Fruit fly (Drosophila melanogaster) whole organism, embryonic: ENCODE results near the gene Sws1.
A peak's percentile ranks its signal among the peaks of the same experiment; 100 is the strongest.

Experiments used
- BEAF-32 ChIP-seq: fragments of 200-800 bp; sonication (Bioruptor generic); optimal IDR thresholded peaks from 3 replicates; lab custom pipeline; 2017; ENCODE audit warnings: missing biosample characterization, missing genetic modification characterization, mild to moderate bottlenecking, moderate library complexity, missing genetic modification reagents
- Bgb ChIP-seq: fragments of 200-800 bp; sonication (Bioruptor generic); IDR thresholded peaks from 2 replicates; pipeline ENCODE4 v1.3.6; 2022; ENCODE audit warnings: missing biosample characterization, missing genetic modification characterization; ENCODE audit not compliant: partially characterized antibody
- CG10267 ChIP-seq: fragments of 200-800 bp; sonication (Bioruptor generic); optimal IDR thresholded peaks from 2 replicates; lab custom pipeline; 2018; ENCODE audit warnings: missing biosample characterization, mild to moderate bottlenecking, missing genetic modification characterization, moderate library complexity
- CG10543 ChIP-seq: fragments of 200-800 bp; sonication (Bioruptor generic); optimal IDR thresholded peaks from 3 replicates; lab custom pipeline; 2017; ENCODE audit warnings: missing biosample characterization, mild to moderate bottlenecking, missing genetic modification characterization, moderate library complexity
- CG13287 ChIP-seq: fragments of 200-800 bp; sonication (Bioruptor generic); IDR thresholded peaks from 2 replicates; pipeline ENCODE4 v1.3.6; 2022; ENCODE audit warnings: missing biosample characterization, missing genetic modification characterization; ENCODE audit not compliant: partially characterized antibody
- CG14710 ChIP-seq: fragments of 200-800 bp; sonication (Bioruptor generic); optimal IDR thresholded peaks from 3 replicates; lab custom pipeline; 2019; ENCODE audit warnings: missing biosample characterization, mild to moderate bottlenecking, missing genetic modification characterization, moderate library complexity
- CG15269 ChIP-seq: fragments of 200-800 bp; sonication (Bioruptor generic); optimal IDR thresholded peaks from 2 replicates; lab custom pipeline; 2018; ENCODE audit warnings: missing biosample characterization, mild to moderate bottlenecking, missing genetic modification characterization, moderate library complexity
- CG15514 ChIP-seq: fragments of 200-800 bp; sonication (Bioruptor generic); optimal IDR thresholded peaks from 3 replicates; lab custom pipeline; 2017; ENCODE audit warnings: missing biosample characterization, missing genetic modification characterization, mild to moderate bottlenecking, moderate library complexity, missing genetic modification reagents
- CG1603 ChIP-seq: fragments of 200-800 bp; sonication (Bioruptor generic); optimal IDR thresholded peaks from 2 replicates; lab custom pipeline; 2019; ENCODE audit warnings: missing biosample characterization, mild to moderate bottlenecking, missing genetic modification characterization, moderate library complexity
- CG2116 ChIP-seq: fragments of 200-800 bp; sonication (Bioruptor generic); optimal IDR thresholded peaks from 3 replicates; lab custom pipeline; 2018; ENCODE audit warnings: missing biosample characterization, mild to moderate bottlenecking, missing genetic modification characterization
- CG2875 ChIP-seq: fragments of 200-800 bp; sonication (Bioruptor generic); optimal IDR thresholded peaks from 2 replicates; lab custom pipeline; 2017; ENCODE audit warnings: missing biosample characterization, mild to moderate bottlenecking, missing genetic modification characterization, missing genetic modification reagents
- CG30020 ChIP-seq: fragments of 200-800 bp; optimal IDR thresholded peaks from 2 replicates; lab custom pipeline; 2019; ENCODE audit warnings: missing biosample characterization, mild to moderate bottlenecking, missing genetic modification characterization, moderate library complexity
- CG3847 ChIP-seq: fragments of 200-800 bp; sonication (Bioruptor generic); IDR thresholded peaks from 2 replicates; pipeline ENCODE4 v1.3.6; 2022; ENCODE audit warnings: missing biosample characterization, missing genetic modification characterization
- CG7928 ChIP-seq: fragments of 200-800 bp; sonication (Bioruptor generic); optimal IDR thresholded peaks from 2 replicates; lab custom pipeline; 2017; ENCODE audit warnings: missing biosample characterization, mild to moderate bottlenecking, missing genetic modification characterization
- CG9797 ChIP-seq: fragments of 200-800 bp; sonication (Bioruptor generic); optimal IDR thresholded peaks from 3 replicates; lab custom pipeline; 2018; ENCODE audit warnings: missing biosample characterization, mild to moderate bottlenecking, missing genetic modification characterization
- CTCF ChIP-seq: fragments of 200-800 bp; sonication (Bioruptor generic); optimal IDR thresholded peaks from 2 replicates; lab custom pipeline; 2017; ENCODE audit warnings: missing biosample characterization, mild to moderate bottlenecking, missing genetic modification characterization, moderate library complexity
- CoRest ChIP-seq: fragments of 200-800 bp; sonication (Bioruptor generic); optimal IDR thresholded peaks from 3 replicates; lab custom pipeline; 2018; ENCODE audit warnings: missing biosample characterization, mild to moderate bottlenecking, missing genetic modification characterization, moderate library complexity
- Dp ChIP-seq: fragments of 200-800 bp; sonication (Bioruptor generic); optimal IDR thresholded peaks from 2 replicates; lab custom pipeline; 2018; ENCODE audit warnings: missing biosample characterization, mild to moderate bottlenecking, missing genetic modification characterization, moderate library complexity
- Dref ChIP-seq: fragments of 200-800 bp; sonication (Bioruptor generic); IDR thresholded peaks from 2 replicates; pipeline ENCODE4 v1.3.6; 2022; ENCODE audit warnings: missing biosample characterization, missing genetic modification characterization
- E2f2 ChIP-seq: fragments of 200-800 bp; sonication (Bioruptor generic); IDR thresholded peaks from 2 replicates; pipeline ENCODE4 v1.3.6; 2022; ENCODE audit warnings: missing biosample characterization, missing genetic modification characterization
- Elba2 ChIP-seq: fragments of 200-800 bp; sonication (Bioruptor generic); optimal IDR thresholded peaks from 3 replicates; lab custom pipeline; 2016; ENCODE audit warnings: missing biosample characterization, missing genetic modification characterization
- Hr51 ChIP-seq, 2 experiments: fragments of 200-800 bp; sonication (Bioruptor generic); optimal IDR thresholded peaks; 2 replicates in 1 of 2; 3 replicates in 1 of 2; lab custom pipeline; 2016 to 2018; ENCODE audit warnings: missing biosample characterization in 2 of 2, missing genetic modification characterization in 2 of 2, mild to moderate bottlenecking in 1 of 2, moderate library complexity in 1 of 2
- Hsf ChIP-seq: fragments of 200-800 bp; sonication (Bioruptor generic); optimal IDR thresholded peaks from 3 replicates; lab custom pipeline; 2016; ENCODE audit warnings: missing biosample characterization, missing genetic modification characterization
- MBD-R2 ChIP-seq: fragments of 200-800 bp; sonication (Bioruptor generic); IDR thresholded peaks from 2 replicates; pipeline ENCODE4 v1.3.6; 2022; ENCODE audit warnings: missing biosample characterization, missing genetic modification characterization
- Myb ChIP-seq: fragments of 200-800 bp; sonication (Bioruptor generic); optimal IDR thresholded peaks from 2 replicates; lab custom pipeline; 2016; ENCODE audit warnings: missing biosample characterization, missing genetic modification characterization
- Nf-YA ChIP-seq: fragments of 200-800 bp; sonication (Bioruptor generic); IDR thresholded peaks from 2 replicates; pipeline ENCODE4 v1.3.6; 2022; ENCODE audit warnings: missing biosample characterization, missing genetic modification characterization
- Oaz ChIP-seq: fragments of 200-800 bp; sonication (Bioruptor generic); IDR thresholded peaks from 2 replicates; pipeline ENCODE4 v1.3.6; 2022; ENCODE audit warnings: missing biosample characterization, missing genetic modification characterization
- Pdp1 ChIP-seq, 2 experiments: fragments of 200-800 bp; sonication (Bioruptor generic); optimal IDR thresholded peaks; 3 replicates each; lab custom pipeline; 2016; ENCODE audit warnings: missing biosample characterization in 2 of 2, missing genetic modification characterization in 2 of 2, mild to moderate bottlenecking in 1 of 2, moderate library complexity in 1 of 2
- Poxn ChIP-seq: fragments of 200-800 bp; sonication (Bioruptor generic); IDR thresholded peaks from 2 replicates; pipeline ENCODE4 v1.3.6; 2022; ENCODE audit warnings: missing biosample characterization, missing genetic modification characterization
- Sry-δ ChIP-seq: fragments of 200-800 bp; sonication (Bioruptor generic); optimal IDR thresholded peaks from 2 replicates; lab custom pipeline; 2016; ENCODE audit warnings: missing biosample characterization, missing genetic modification characterization
- chn ChIP-seq: fragments of 200-800 bp; sonication (Bioruptor generic); optimal IDR thresholded peaks from 2 replicates; lab custom pipeline; 2016; ENCODE audit warnings: missing biosample characterization, missing genetic modification characterization
- crp ChIP-seq, 2 experiments: fragments of 200-800 bp; sonication (Bioruptor generic); optimal IDR thresholded peaks; 2 replicates in 1 of 2; 3 replicates in 1 of 2; lab custom pipeline; 2017; ENCODE audit warnings: missing biosample characterization in 2 of 2, missing genetic modification characterization in 2 of 2, mild to moderate bottlenecking in 1 of 2, moderate library complexity in 1 of 2
- ems ChIP-seq: fragments of 200-800 bp; sonication (Bioruptor generic); optimal IDR thresholded peaks from 3 replicates; lab custom pipeline; 2016; ENCODE audit warnings: missing biosample characterization, missing genetic modification characterization
- en ChIP-seq: fragments of 200-800 bp; sonication (Bioruptor generic); optimal IDR thresholded peaks from 2 replicates; lab custom pipeline; 2016; ENCODE audit warnings: missing biosample characterization, missing genetic modification characterization
- gfzf ChIP-seq: fragments of 200-800 bp; sonication (Bioruptor generic); optimal IDR thresholded peaks from 2 replicates; lab custom pipeline; 2016; ENCODE audit warnings: missing biosample characterization, mild to moderate bottlenecking, missing genetic modification characterization, moderate library complexity
- hkb ChIP-seq, 2 experiments: fragments of 200-800 bp in 1 of 2; fragments of >200 bp in 1 of 2; sonication (Bioruptor generic) in 1 of 2; IDR thresholded peaks in 1 of 2; optimal IDR thresholded peaks in 1 of 2; 2 replicates each; pipeline versions ENCODE4 v1.3.6 to Lab custom; 2017 to 2022; ENCODE audit warnings: missing biosample characterization in 1 of 2, missing genetic modification characterization in 1 of 2
- hth ChIP-seq: fragments of >200 bp; optimal IDR thresholded peaks from 2 replicates; lab custom pipeline; 2017; ENCODE audit warnings: inconsistent platforms
- insv ChIP-seq, 2 experiments: fragments of 200-800 bp; sonication (Bioruptor generic); optimal IDR thresholded peaks; 3 replicates each; lab custom pipeline; 2016 to 2018; ENCODE audit warnings: missing biosample characterization in 2 of 2, missing genetic modification characterization in 2 of 2
- inv ChIP-seq: fragments of 200-800 bp; sonication (Bioruptor generic); IDR thresholded peaks from 2 replicates; pipeline ENCODE4 v1.3.6; 2022; ENCODE audit warnings: missing biosample characterization, missing genetic modification characterization; ENCODE audit not compliant: partially characterized antibody
- mirr ChIP-seq: fragments of 200-800 bp; sonication (Bioruptor generic); optimal IDR thresholded peaks from 3 replicates; lab custom pipeline; 2018; ENCODE audit warnings: missing biosample characterization, mild to moderate bottlenecking, missing genetic modification characterization
- pzg ChIP-seq: fragments of 200-800 bp; sonication (Bioruptor generic); optimal IDR thresholded peaks from 3 replicates; lab custom pipeline; 2018; ENCODE audit warnings: missing biosample characterization, mild to moderate bottlenecking, missing genetic modification characterization, moderate library complexity
- ranshi ChIP-seq: fragments of 200-800 bp; sonication (Bioruptor generic); IDR thresholded peaks from 2 replicates; pipeline ENCODE4 v1.3.6; 2022; ENCODE audit warnings: missing biosample characterization, missing genetic modification characterization
- sens ChIP-seq: fragments of 200-800 bp; sonication (Bioruptor generic); peaks from one replicate; lab custom pipeline; 2016; ENCODE audit warnings: missing biosample characterization, missing genetic modification characterization
- ssp ChIP-seq: fragments of 200-800 bp; sonication (Bioruptor generic); IDR thresholded peaks from 2 replicates; pipeline ENCODE4 v1.3.6; 2022; ENCODE audit warnings: missing biosample characterization, missing genetic modification characterization
- tll ChIP-seq, 2 experiments: fragments of 200-800 bp in 1 of 2; fragments of >200 bp in 1 of 2; sonication (Bioruptor generic) in 1 of 2; optimal IDR thresholded peaks; 2 replicates each; lab custom pipeline; 2017 to 2019; ENCODE audit warnings: missing biosample characterization in 2 of 2, missing genetic modification characterization in 2 of 2, mild to moderate bottlenecking in 1 of 2, moderate library complexity in 1 of 2
- tna ChIP-seq: fragments of 200-800 bp; sonication (Bioruptor generic); IDR thresholded peaks from 2 replicates; pipeline ENCODE4 v1.3.6; 2022; ENCODE audit warnings: missing biosample characterization, missing genetic modification characterization; ENCODE audit not compliant: partially characterized antibody
- trem ChIP-seq: fragments of 200-800 bp; optimal IDR thresholded peaks from 3 replicates; lab custom pipeline; 2019; ENCODE audit warnings: missing biosample characterization, mild to moderate bottlenecking, missing genetic modification characterization, moderate library complexity
- vvl ChIP-seq: fragments of 200-800 bp; sonication (Bioruptor generic); IDR thresholded peaks from 2 replicates; pipeline ENCODE4 v1.3.6; 2022; ENCODE audit warnings: missing biosample characterization, missing genetic modification characterization
- zen ChIP-seq: fragments of 200-800 bp; sonication (Bioruptor generic); optimal IDR thresholded peaks from 3 replicates; lab custom pipeline; 2018; ENCODE audit warnings: missing biosample characterization, mild to moderate bottlenecking, missing genetic modification characterization, moderate library complexity

The Sws1 gene

DNA sequence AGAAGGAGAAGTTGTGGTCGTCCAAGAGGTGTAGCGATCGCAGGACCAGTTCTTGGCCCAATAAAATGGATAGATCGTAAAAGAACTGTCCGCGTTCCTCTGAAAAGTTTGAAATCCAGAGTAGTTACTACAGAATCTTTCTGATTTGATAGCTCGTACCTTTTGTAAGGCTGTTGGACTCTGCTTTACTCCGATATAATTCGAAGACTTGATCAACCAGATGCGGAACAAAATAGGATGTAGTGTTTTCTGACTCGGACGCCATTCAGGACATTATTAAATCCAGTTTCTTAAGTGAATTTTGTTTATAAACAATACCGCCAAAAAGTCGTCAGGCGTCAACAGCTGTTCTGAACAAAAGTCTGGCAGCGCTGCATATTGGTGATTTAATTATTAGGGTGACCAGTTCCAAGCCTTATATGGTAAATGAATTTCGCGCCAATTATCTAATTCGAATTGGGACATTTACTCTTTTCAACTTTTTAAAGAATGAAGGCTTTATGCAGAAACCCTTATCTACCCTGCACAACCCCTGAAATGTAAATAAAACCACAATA is at the start of gene Sws1, which contains the start of gene Rad1:
TSS of gene Sws1 (minus strand) at position 336 of the 557 bp plus-strand sequence.
TSS of gene Rad1 (minus strand) at position 336 of the 557 bp plus-strand sequence.
- TF ChIP-seq mirr (no peak), ranshi (GFP tag; lab: Robert Waterston, UW) (peak; percentile 95), Dp (GFP tag; lab: Kevin White, UChicago) (peak; percentile 92), Poxn (no peak), CG10543 (no peak), CG2116 (GFP tag; lab: Kevin White, UChicago) (peak; percentile 32), inv (GFP tag; lab: Robert Waterston, UW) (no peak), Hsf (GFP tag; lab: Kevin White, UChicago) (no peak), CG10267 (tag; lab: Kevin White, UChicago) (peak; percentile 55), zen (tag; lab: Kevin White, UChicago) (peak; percentile 51), hth (no peak), en (no peak), ems (no peak), tna (GFP tag; lab: Robert Waterston, UW) (no peak), CG3847 (GFP tag; lab: Robert Waterston, UW) (peak; percentile 41; the same call in 1 of the 2 replicates), CTCF (peak; percentile 57), Elba2 (GFP tag; lab: Kevin White, UChicago) (peak; percentile 83), Nf-YA (no peak), Myb (GFP tag; lab: Kevin White, UChicago) (peak; percentile 6), CG2875 (GFP tag; lab: Kevin White, UChicago) (no peak), CG15269 (no peak), MBD-R2 (peak; percentile 84), Hr51 (GFP tag; optimal IDR thresholded peaks at IDR 0.05; lab: Kevin White, UChicago) (no peak), Oaz (GFP tag; lab: Robert Waterston, UW) (no peak), CG7928 (GFP tag; lab: Kevin White, UChicago) (no peak), BEAF-32 (GFP tag; lab: Kevin White, UChicago) (peak; percentile 33), CG1603 (tag; lab: Kevin White, UChicago) (peak; percentile 62), Bgb (GFP tag; lab: Robert Waterston, UW) (peak; percentile 20; the same call in 1 of the 2 replicates), CG13287 (GFP tag; lab: Robert Waterston, UW) (peak; percentile 35; the same call in 1 of the 2 replicates), insv (GFP tag; optimal IDR thresholded peaks at IDR 0.05; lab: Kevin White, UChicago) (peak in 1 of 2 experiments; percentile 92), CoRest (tag; lab: Kevin White, UChicago) (peak; percentile 0), CG15514 (GFP tag; lab: Kevin White, UChicago) (peak; percentile 65), vvl (peak; percentile 78), Pdp1 (GFP tag; optimal IDR thresholded peaks at IDR 0.05; lab: Kevin White, UChicago) (peak in 1 of 2 experiments; percentile 57), CG14710 (tag; lab: Kevin White, UChicago) (peak; percentile 24), crp (GFP tag; optimal IDR thresholded peaks at IDR 0.05; lab: Kevin White, UChicago) (peak; percentile 66 to 93), gfzf (GFP tag; lab: Kevin White, UChicago) (peak; percentile 31), Dref (GFP tag; lab: Robert Waterston, UW) (peak; percentile 43; the same call in 1 of the 2 replicates), CG30020 (tag; lab: Kevin White, UChicago) (no peak), pzg (peak; percentile 72), tll (GFP tag; optimal IDR thresholded peaks at IDR 0.05; lab: Kevin White, UChicago) (peak in 1 of 2 experiments; percentile 66), hkb (optimal IDR thresholded peaks at IDR 0.05; lab: Kevin White, UChicago) (no peak), hkb (GFP tag; IDR thresholded peaks at IDR 0.05; lab: Robert Waterston, UW) (no peak), chn (GFP tag; lab: Kevin White, UChicago) (no peak), Sry-δ (GFP tag; lab: Kevin White, UChicago) (peak; percentile 5), CG9797 (GFP tag; lab: Kevin White, UChicago) (peak; percentile 20), ssp (GFP tag; lab: Robert Waterston, UW) (no peak), E2f2 (peak; percentile 95), trem (peak; percentile 84), sens (GFP tag; lab: Kevin White, UChicago) (peak; percentile 46)
